Worm (Caenorhabditis elegans) whole organism, L1 larva: ENCODE results near the gene gcs-1.

Experiments
- alr-1 ChIP-seq: fragments of 200-800 bp; sonication (Bioruptor generic); optimal IDR thresholded peaks from 2 replicates; lab custom pipeline; 2018; ENCODE audit warnings: borderline replicate concordance, mild to moderate bottlenecking, missing genetic modification characterization, missing compliant biosample characterization
- fkh-10 ChIP-seq: sonication (generic microtip); optimal IDR thresholded peaks from 2 replicates; lab custom pipeline; 2017; ENCODE audit warnings: missing biosample characterization, missing genetic modification reagents, missing genetic modification characterization
- fos-1 ChIP-seq: fragments of 150-350 bp; optimal IDR thresholded peaks from 2 replicates; lab custom pipeline; 2014; ENCODE audit warnings: missing biosample characterization, missing genetic modification characterization
- nhr-76 ChIP-seq: sonication (generic microtip); optimal IDR thresholded peaks from 2 replicates; lab custom pipeline; 2017; ENCODE audit warnings: missing biosample characterization, missing genetic modification characterization
- nhr-84 ChIP-seq: sonication (generic microtip); optimal IDR thresholded peaks from 2 replicates; lab custom pipeline; 2017; ENCODE audit warnings: missing biosample characterization, missing genetic modification characterization
- skn-1 ChIP-seq: fragments of 150-350 bp; optimal IDR thresholded peaks from 2 replicates; lab custom pipeline; 2014; ENCODE audit warnings: missing biosample characterization, missing genetic modification characterization
- vab-15 ChIP-seq: sonication (generic microtip); optimal IDR thresholded peaks from 2 replicates; lab custom pipeline; 2017; ENCODE audit warnings: missing genotype, mild to moderate bottlenecking, missing genetic modification characterization, missing compliant biosample characterization

DNA sequence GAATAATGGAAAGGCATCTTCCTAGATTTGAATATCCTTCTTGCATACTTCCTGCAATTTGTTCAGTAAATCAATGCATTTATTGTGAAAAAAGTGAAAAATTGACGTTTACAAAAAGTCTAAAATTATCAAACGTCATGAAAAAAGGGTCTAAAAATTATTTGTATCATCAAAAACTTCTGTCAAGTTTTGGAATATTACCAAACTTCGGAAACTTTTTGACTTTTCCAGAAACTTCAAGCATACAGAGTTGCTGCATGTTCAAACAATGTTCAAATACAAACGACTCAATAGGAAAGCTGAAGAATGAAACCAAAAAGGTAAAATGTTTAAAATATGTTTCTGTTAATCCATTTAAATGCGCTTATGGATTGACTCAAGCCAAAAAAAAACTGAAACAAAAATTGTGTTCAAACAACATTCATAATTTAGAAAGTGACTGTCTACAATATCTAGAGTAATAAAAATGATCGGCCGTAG, 36.3 kb downstream of the gcs-1 start, which contains the start of gene F44G4.6:
- TF ChIP-seq fkh-10: no peak
- TF ChIP-seq nhr-76: no peak
- TF ChIP-seq skn-1 (tag; lab: Kevin White, UChicago): no peak
- no peak for TF ChIP-seq nhr-84
- TF ChIP-seq fos-1 (tag; lab: Kevin White, UChicago): no peak
- no peak for TF ChIP-seq vab-15
- TF ChIP-seq alr-1: no peak
